Worm (Caenorhabditis elegans) whole organism, early embryonic: ENCODE data around the gene gex-3.

Experiments used
- aly-1 ChIP-seq: sonication (generic microtip); optimal IDR thresholded peaks from 2 replicates; lab custom pipeline; 2016; ENCODE audit warnings: missing genetic modification characterization, missing compliant biosample characterization
- ama-1 ChIP-seq: fragments of 150-350 bp; optimal IDR thresholded peaks from 2 replicates; lab custom pipeline; 2014
- ets-7 ChIP-seq: sonication (generic microtip); optimal IDR thresholded peaks from 2 replicates; lab custom pipeline; 2016; ENCODE audit warnings: missing genotype, missing genetic modification characterization, missing compliant biosample characterization
- flt-1 ChIP-seq: fragments of 200-800 bp; sonication (Bioruptor generic); IDR thresholded peaks from 2 replicates; pipeline ENCODE4 v1.3.6; 2022; ENCODE audit warnings: missing genetic modification characterization, missing compliant biosample characterization
- pes-1 ChIP-seq: fragments of 200-800 bp; sonication (Bioruptor generic); IDR thresholded peaks from 2 replicates; pipeline ENCODE4 v1.3.6; 2022; ENCODE audit warnings: missing genetic modification reagents, missing genetic modification characterization, missing compliant biosample characterization
- tra-4 ChIP-seq: sonication (generic microtip); optimal IDR thresholded peaks from 2 replicates; lab custom pipeline; 2017; ENCODE audit warnings: missing genetic modification characterization, missing compliant biosample characterization

ce11 chrIV:12364964-12365363 is 39.3 kb upstream of the gex-3 start:
- TF ChIP-seq aly-1 (no peak), ama-1 (no peak), flt-1 (no peak), pes-1 (no peak), ets-7 (no peak), tra-4 (tag; lab: Kevin White, UChicago) (no peak)
